Worm (Caenorhabditis elegans): Measurements from ENCODE around the gene C13A2.7.

C13A2.7 gene

ce11 chrV:7224353-7224752 lies 41.8 kb upstream of the C13A2.7 start:
- no peak for TF ChIP-seq aha-1 (tag; optimal IDR thresholded peaks at IDR 0.05)
- no peak for TF ChIP-seq irx-1 (tag; optimal IDR thresholded peaks at IDR 0.05)
- no peak for TF ChIP-seq nhr-12 (tag; optimal IDR thresholded peaks at IDR 0.05)
- no peak for TF ChIP-seq ceh-63 (GFP tag; optimal IDR thresholded peaks at IDR 0.05)
- TF ChIP-seq tbx-2 (tag; optimal IDR thresholded peaks at IDR 0.05) = no peak
- TF ChIP-seq dsc-1 (tag; optimal IDR thresholded peaks at IDR 0.05) = no peak
- no peak for TF ChIP-seq isw-1 (GFP tag; IDR thresholded peaks at IDR 0.05)
- TF ChIP-seq lin-15B (tag; optimal IDR thresholded peaks at IDR 0.05) = no peak
- no peak for TF ChIP-seq dpl-1 (GFP tag; optimal IDR thresholded peaks at IDR 0.05)
- no peak for TF ChIP-seq tlp-1 (tag; optimal IDR thresholded peaks at IDR 0.05)
- TF ChIP-seq sox-4 (tag; optimal IDR thresholded peaks at IDR 0.05) = no peak
- no peak for TF ChIP-seq snpc-4 (tag; optimal IDR thresholded peaks at IDR 0.05)
- no peak for TF ChIP-seq nhr-237 (tag; optimal IDR thresholded peaks at IDR 0.05)
- no peak for TF ChIP-seq skn-1 (tag; optimal IDR thresholded peaks at IDR 0.05)
- no peak for TF ChIP-seq swsn-7 (tag; optimal IDR thresholded peaks at IDR 0.05)
- no peak for TF ChIP-seq jun-1 (tag; optimal IDR thresholded peaks at IDR 0.05)
- TF ChIP-seq egl-13 (tag; optimal IDR thresholded peaks at IDR 0.05) = no peak

ce11 chrV:7224947-7225346 lies 41.2 kb upstream of the C13A2.7 start, which contains the start of gene fkb-3:
Gene fkb-3, plus strand, starts transcription at chrV:7225223.
- TF ChIP-seq elt-3 (tag; optimal IDR thresholded peaks at IDR 0.05) (peak in 1 of 6 experiments; percentile 38), nhr-85 (tag) (no peak), dpl-1 (GFP tag; optimal IDR thresholded peaks at IDR 0.05) (no peak), lin-14 (GFP tag; optimal IDR thresholded peaks at IDR 0.05) (peak; percentile 46), rnt-1 (tag; optimal IDR thresholded peaks at IDR 0.05) (peak; percentile 3), nhr-47 (tag; optimal IDR thresholded peaks at IDR 0.05) (no peak), nhr-90 (tag; optimal IDR thresholded peaks at IDR 0.05; ENCODE audit: poor library complexity) (no peak), Y116A8C.19 (tag; optimal IDR thresholded peaks at IDR 0.05; ENCODE audit: borderline replicate concordance) (no peak), efl-1 (optimal IDR thresholded peaks at IDR 0.05) (no peak), efl-1 (GFP tag; optimal IDR thresholded peaks at IDR 0.05 in 1 of 2) (no peak), ceh-63 (GFP tag; optimal IDR thresholded peaks at IDR 0.05) (no peak), blmp-1 (tag; optimal IDR thresholded peaks at IDR 0.05) (peak; percentile 68), isw-1 (GFP tag; IDR thresholded peaks at IDR 0.05) (no peak), ets-5 (GFP tag; IDR thresholded peaks at IDR 0.05) (no peak), C16A3.4 (tag; optimal IDR thresholded peaks at IDR 0.05) (no peak), ceh-88 (GFP tag; IDR thresholded peaks at IDR 0.05) (no peak), mep-1 (tag; optimal IDR thresholded peaks at IDR 0.05) (peak; percentile 20), egl-13 (tag; optimal IDR thresholded peaks at IDR 0.05) (no peak)

- TF ChIP-seq dpl-1 (GFP tag; optimal IDR thresholded peaks at IDR 0.05) = no peak
- no peak for TF ChIP-seq efl-1 (optimal IDR thresholded peaks at IDR 0.05)
- peak in 1 of 2 experiments; percentile 10 for TF ChIP-seq efl-1 (GFP tag; optimal IDR thresholded peaks at IDR 0.05 in 1 of 2)
Observed at ce11 chrV:7225894-7226293, 40.2 kb upstream of the C13A2.7 start.

- peak; percentile 60 for TF ChIP-seq lin-15B (tag; optimal IDR thresholded peaks at IDR 0.05)
- peak; percentile 57 to 61 for TF ChIP-seq efl-1 (optimal IDR thresholded peaks at IDR 0.05)
- TF ChIP-seq efl-1 (GFP tag; optimal IDR thresholded peaks at IDR 0.05 in 1 of 2) = peak; percentile 59 to 96
- TF ChIP-seq dpl-1 (GFP tag; optimal IDR thresholded peaks at IDR 0.05) = peak; percentile 36 to 57 (median 52)
- peak; percentile 36 for TF ChIP-seq dsc-1 (tag; optimal IDR thresholded peaks at IDR 0.05)
- peak; percentile 59 for TF ChIP-seq C16A3.4 (tag; optimal IDR thresholded peaks at IDR 0.05)
- peak; percentile 22 for TF ChIP-seq snpc-4 (tag; optimal IDR thresholded peaks at IDR 0.05)
- TF ChIP-seq nhr-20 (tag; optimal IDR thresholded peaks at IDR 0.05) = peak; percentile 42
- peak in 1 of 2 experiments; percentile 5 for TF ChIP-seq ztf-11 (tag; optimal IDR thresholded peaks at IDR 0.05)
- no peak for TF ChIP-seq ets-5 (GFP tag; IDR thresholded peaks at IDR 0.05)
- TF ChIP-seq sox-4 (tag; optimal IDR thresholded peaks at IDR 0.05) = no peak
- TF ChIP-seq mep-1 (tag; optimal IDR thresholded peaks at IDR 0.05) = peak; percentile 50
- no peak for TF ChIP-seq unc-98 (GFP tag; IDR thresholded peaks at IDR 0.05)
- TF ChIP-seq sptf-1 (tag; optimal IDR thresholded peaks at IDR 0.05) = no peak
- TF ChIP-seq elt-3 (tag; optimal IDR thresholded peaks at IDR 0.05) = peak in 1 of 6 experiments; percentile 57
- TF ChIP-seq tbx-2 (tag; optimal IDR thresholded peaks at IDR 0.05) = peak; percentile 49
- peak; percentile 27 to 56 for TF ChIP-seq lin-35 (GFP tag; optimal IDR thresholded peaks at IDR 0.05)
- peak; percentile 49 for TF ChIP-seq swsn-7 (tag; optimal IDR thresholded peaks at IDR 0.05)
- TF ChIP-seq nhr-84 (tag; optimal IDR thresholded peaks at IDR 0.05) = no peak
- peak; percentile 60 for TF ChIP-seq snu-23 (GFP tag; optimal IDR thresholded peaks at IDR 0.05)
- TF ChIP-seq ceh-82 (tag; optimal IDR thresholded peaks at IDR 0.05) = peak; percentile 7 to 52 (median 26)
- peak; percentile 64 for TF ChIP-seq rnt-1 (tag; optimal IDR thresholded peaks at IDR 0.05)
- TF ChIP-seq skn-1 (tag; optimal IDR thresholded peaks at IDR 0.05) = peak; percentile 63
- peak; percentile 60 for TF ChIP-seq nhr-71 (tag; optimal IDR thresholded peaks at IDR 0.05)
- peak; percentile 8 for TF ChIP-seq blmp-1 (tag; optimal IDR thresholded peaks at IDR 0.05)
- TF ChIP-seq mef-2 (tag; optimal IDR thresholded peaks at IDR 0.05) = no peak
- TF ChIP-seq nhr-90 (tag; optimal IDR thresholded peaks at IDR 0.05; ENCODE audit: poor library complexity) = peak; percentile 24
- TF ChIP-seq nhr-19 (GFP tag; conservative IDR thresholded peaks at IDR 0.05) = peak; percentile 48
- TF ChIP-seq zip-4 (GFP tag; optimal IDR thresholded peaks at IDR 0.05) = no peak
- TF ChIP-seq nhr-12 (tag; optimal IDR thresholded peaks at IDR 0.05) = no peak
- no peak for TF ChIP-seq pax-3 (tag; optimal IDR thresholded peaks at IDR 0.05)
Observed at ce11 chrV:7230847-7231246, 35.3 kb upstream of the C13A2.7 start, which contains the start of the genes gei-6 and krr-1. Gene gei-6, minus strand, starts transcription at chrV:7230848. Gene krr-1, plus strand, starts transcription at chrV:7231190.
